Fruit fly (Drosophila melanogaster) whole organism, embryonic: Measurements from ENCODE around the gene Bgb.

Experiments
- Antp ChIP-seq: fragments of 200-800 bp; sonication (Bioruptor generic); optimal IDR thresholded peaks from 3 replicates; lab custom pipeline; 2016; ENCODE audit warnings: missing biosample characterization, missing genetic modification characterization
- Blimp-1 ChIP-seq: fragments of 200-800 bp; sonication (Bioruptor generic); optimal IDR thresholded peaks from 3 replicates; lab custom pipeline; 2018; ENCODE audit warnings: missing biosample characterization, missing genetic modification characterization, mild to moderate bottlenecking, moderate library complexity, missing genetic modification reagents
- Bteb2 ChIP-seq: fragments of 200-800 bp; sonication (Bioruptor generic); optimal IDR thresholded peaks from 2 replicates; lab custom pipeline; 2016; ENCODE audit warnings: missing biosample characterization, missing genetic modification characterization
- CG11093 ChIP-seq: fragments of 200-800 bp; sonication (Bioruptor generic); IDR thresholded peaks from 3 replicates; pipeline ENCODE4 v1.3.6; 2022; ENCODE audit warnings: missing biosample characterization, missing genetic modification characterization
- CG12744 ChIP-seq: fragments of 200-800 bp; sonication (Bioruptor generic); optimal IDR thresholded peaks from 2 replicates; lab custom pipeline; 2016; ENCODE audit warnings: missing biosample characterization, missing genetic modification characterization
- CG12942 ChIP-seq: fragments of 200-800 bp; sonication (Bioruptor generic); optimal IDR thresholded peaks from 3 replicates; lab custom pipeline; 2016; ENCODE audit warnings: missing biosample characterization, missing genetic modification characterization
- CG13894 ChIP-seq: fragments of 200-800 bp; sonication (Bioruptor generic); optimal IDR thresholded peaks from 3 replicates; lab custom pipeline; 2018; ENCODE audit warnings: missing biosample characterization, mild to moderate bottlenecking, missing genetic modification characterization, moderate library complexity
- CG14710 ChIP-seq: fragments of 200-800 bp; sonication (Bioruptor generic); optimal IDR thresholded peaks from 3 replicates; lab custom pipeline; 2019; ENCODE audit warnings: missing biosample characterization, mild to moderate bottlenecking, missing genetic modification characterization, moderate library complexity
- CG15479 ChIP-seq: fragments of 200-800 bp; sonication (Bioruptor generic); optimal IDR thresholded peaks from 3 replicates; lab custom pipeline; 2019; ENCODE audit warnings: missing biosample characterization, mild to moderate bottlenecking, missing genetic modification characterization, moderate library complexity
- CG16779 ChIP-seq: fragments of 200-800 bp; sonication (Bioruptor generic); IDR thresholded peaks from 2 replicates; pipeline ENCODE4 v1.3.6; 2022; ENCODE audit warnings: missing biosample characterization, missing genetic modification characterization
- CG1832 ChIP-seq: fragments of 200-800 bp; sonication (Bioruptor generic); optimal IDR thresholded peaks from 2 replicates; lab custom pipeline; 2017; ENCODE audit warnings: missing biosample characterization, mild to moderate bottlenecking, missing genetic modification characterization, inconsistent platforms
- CG18599 ChIP-seq: fragments of 200-800 bp; sonication (Bioruptor generic); optimal IDR thresholded peaks from 3 replicates; lab custom pipeline; 2017; ENCODE audit warnings: missing biosample characterization, missing genetic modification characterization, mild to moderate bottlenecking, moderate library complexity, missing genetic modification reagents
- CG2678 ChIP-seq: fragments of 200-800 bp; sonication (Bioruptor generic); optimal IDR thresholded peaks from 3 replicates; lab custom pipeline; 2019; ENCODE audit warnings: missing biosample characterization, mild to moderate bottlenecking, missing genetic modification characterization, moderate library complexity
- CG2712 ChIP-seq: fragments of 200-800 bp; optimal IDR thresholded peaks from 3 replicates; lab custom pipeline; 2019; ENCODE audit warnings: missing biosample characterization, mild to moderate bottlenecking, missing genetic modification characterization, moderate library complexity
- CG30403 ChIP-seq: fragments of 200-800 bp; sonication (Bioruptor generic); optimal IDR thresholded peaks from 3 replicates; lab custom pipeline; 2016; ENCODE audit warnings: missing biosample characterization, missing genetic modification characterization
- CG31224 ChIP-seq: fragments of 200-800 bp; sonication (Bioruptor generic); IDR thresholded peaks from 2 replicates; pipeline ENCODE4 v1.3.6; 2022; ENCODE audit warnings: missing biosample characterization, missing genetic modification characterization
- CG31388 ChIP-seq: fragments of 200-800 bp; sonication (Bioruptor generic); optimal IDR thresholded peaks from 2 replicates; lab custom pipeline; 2016; ENCODE audit warnings: missing biosample characterization, missing genetic modification characterization
- CG3163 ChIP-seq: fragments of 200-800 bp; sonication (Bioruptor generic); optimal IDR thresholded peaks from 3 replicates; lab custom pipeline; 2016; ENCODE audit warnings: missing biosample characterization, missing genetic modification characterization
- CG33557 ChIP-seq: fragments of 200-800 bp; sonication (Bioruptor generic); optimal IDR thresholded peaks from 2 replicates; lab custom pipeline; 2019; ENCODE audit warnings: missing biosample characterization, mild to moderate bottlenecking, missing genetic modification characterization, moderate library complexity
- CG34422 ChIP-seq: fragments of 200-800 bp; sonication (Bioruptor generic); IDR thresholded peaks from 3 replicates; pipeline ENCODE4 v1.3.6; 2022; ENCODE audit warnings: missing biosample characterization, missing genetic modification characterization
- CG8944 ChIP-seq: fragments of 200-800 bp; sonication (Bioruptor generic); optimal IDR thresholded peaks from 3 replicates; lab custom pipeline; 2016; ENCODE audit warnings: missing biosample characterization, missing genetic modification characterization
- CoRest ChIP-seq: fragments of 200-800 bp; sonication (Bioruptor generic); optimal IDR thresholded peaks from 3 replicates; lab custom pipeline; 2018; ENCODE audit warnings: missing biosample characterization, mild to moderate bottlenecking, missing genetic modification characterization, moderate library complexity
- H15 ChIP-seq: fragments of 200-800 bp; sonication (Bioruptor generic); IDR thresholded peaks from 3 replicates; pipeline ENCODE4 v1.3.6; 2022; ENCODE audit warnings: missing biosample characterization, missing genetic modification characterization
- Lim3 ChIP-seq: fragments of 200-800 bp; sonication (Bioruptor generic); IDR thresholded peaks from 2 replicates; pipeline ENCODE4 v1.3.6; 2022; ENCODE audit warnings: missing biosample characterization, missing genetic modification characterization
- Sox102F ChIP-seq: fragments of 200-800 bp; sonication (Bioruptor generic); optimal IDR thresholded peaks from 2 replicates; lab custom pipeline; 2018; ENCODE audit warnings: missing biosample characterization, mild to moderate bottlenecking, missing genetic modification characterization, moderate library complexity
- Sry-δ ChIP-seq: fragments of 200-800 bp; sonication (Bioruptor generic); optimal IDR thresholded peaks from 2 replicates; lab custom pipeline; 2016; ENCODE audit warnings: missing biosample characterization, missing genetic modification characterization
- ac ChIP-seq: fragments of 200-800 bp; sonication (Bioruptor generic); optimal IDR thresholded peaks from 3 replicates; lab custom pipeline; 2017; ENCODE audit warnings: missing biosample characterization, mild to moderate bottlenecking, missing genetic modification characterization
- chinmo ChIP-seq: fragments of 200-800 bp; sonication (Bioruptor generic); IDR thresholded peaks from 4 replicates; pipeline ENCODE4 v1.3.6; 2022; ENCODE audit warnings: missing biosample characterization, missing genetic modification characterization; ENCODE audit not compliant: partially characterized antibody
- corto ChIP-seq: fragments of 200-800 bp; sonication (Bioruptor generic); optimal IDR thresholded peaks from 2 replicates; lab custom pipeline; 2016; ENCODE audit warnings: missing biosample characterization, mild to moderate bottlenecking, missing genetic modification characterization, moderate library complexity
- da ChIP-seq: fragments of 200-800 bp; sonication (Bioruptor generic); optimal IDR thresholded peaks from 2 replicates; lab custom pipeline; 2016; ENCODE audit warnings: missing biosample characterization, missing genetic modification characterization
- dmrt11E ChIP-seq: fragments of 200-800 bp; sonication (Bioruptor generic); optimal IDR thresholded peaks from 3 replicates; lab custom pipeline; 2018; ENCODE audit warnings: missing biosample characterization, mild to moderate bottlenecking, missing genetic modification characterization, moderate library complexity
- fd102C ChIP-seq: fragments of 200-800 bp; sonication (Bioruptor generic); optimal IDR thresholded peaks from 2 replicates; lab custom pipeline; 2018; ENCODE audit warnings: missing biosample characterization, mild to moderate bottlenecking, missing genetic modification characterization, moderate library complexity
- gcm ChIP-seq: fragments of 200-800 bp; sonication (Bioruptor generic); optimal IDR thresholded peaks from 2 replicates; lab custom pipeline; 2019; ENCODE audit warnings: missing biosample characterization, mild to moderate bottlenecking, missing genetic modification characterization, moderate library complexity
- gcm2 ChIP-seq: fragments of 200-800 bp; sonication (Bioruptor generic); optimal IDR thresholded peaks from 2 replicates; lab custom pipeline; 2016; ENCODE audit warnings: missing biosample characterization, missing genetic modification characterization
- grau ChIP-seq: fragments of 200-800 bp; optimal IDR thresholded peaks from 3 replicates; lab custom pipeline; 2019; ENCODE audit warnings: missing biosample characterization, mild to moderate bottlenecking, missing genetic modification characterization, moderate library complexity
- gsb ChIP-seq: fragments of 200-800 bp; sonication (Bioruptor generic); IDR thresholded peaks from 2 replicates; pipeline ENCODE4 v1.3.6; 2022; ENCODE audit warnings: missing biosample characterization, missing genetic modification characterization
- gt ChIP-seq: fragments of 200-800 bp; sonication (Bioruptor generic); IDR thresholded peaks from 2 replicates; pipeline ENCODE4 v1.3.6; 2022; ENCODE audit warnings: missing biosample characterization, missing genetic modification characterization
- insv ChIP-seq, 2 experiments: fragments of 200-800 bp; sonication (Bioruptor generic); optimal IDR thresholded peaks; 3 replicates each; lab custom pipeline; 2016 to 2018; ENCODE audit warnings: missing biosample characterization in 2 of 2, missing genetic modification characterization in 2 of 2
- kah ChIP-seq: fragments of 200-800 bp; sonication (Bioruptor generic); optimal IDR thresholded peaks from 2 replicates; lab custom pipeline; 2018; ENCODE audit warnings: missing biosample characterization, mild to moderate bottlenecking, missing genetic modification characterization
- knrl ChIP-seq: fragments of 200-800 bp; sonication (Bioruptor generic); IDR thresholded peaks from 3 replicates; pipeline ENCODE4 v1.3.6; 2022; ENCODE audit warnings: missing biosample characterization, missing genetic modification characterization; ENCODE audit not compliant: partially characterized antibody
- lola ChIP-seq, 3 experiments: fragments of >200 bp in 2 of 3; fragments of 200-800 bp in 1 of 3; sonication (Bioruptor generic) in 1 of 3; optimal IDR thresholded peaks; 2 replicates each; lab custom pipeline; 2017 to 2019; ENCODE audit warnings: missing biosample characterization in 3 of 3, missing genetic modification characterization in 3 of 3, mild to moderate bottlenecking in 1 of 3, moderate library complexity in 1 of 3
- luna ChIP-seq: fragments of 200-800 bp; sonication (Bioruptor generic); optimal IDR thresholded peaks from 2 replicates; lab custom pipeline; 2016; ENCODE audit warnings: missing biosample characterization, missing genetic modification characterization
- peb ChIP-seq: fragments of 200-800 bp; sonication (Bioruptor generic); IDR thresholded peaks from 2 replicates; pipeline ENCODE4 v1.3.6; 2022; ENCODE audit warnings: missing biosample characterization, missing genetic modification characterization
- pho ChIP-seq: fragments of 200-800 bp; sonication (Bioruptor generic); optimal IDR thresholded peaks from 2 replicates; lab custom pipeline; 2016; ENCODE audit warnings: missing biosample characterization, missing genetic modification characterization
- slbo ChIP-seq: fragments of 200-800 bp; sonication (Bioruptor generic); IDR thresholded peaks from 2 replicates; pipeline ENCODE4 v1.3.6; 2022; ENCODE audit warnings: missing biosample characterization, missing genetic modification characterization
- slou ChIP-seq: fragments of 200-800 bp; sonication (Bioruptor generic); optimal IDR thresholded peaks from 3 replicates; lab custom pipeline; 2016; ENCODE audit warnings: missing biosample characterization, missing genetic modification characterization
- slp2 ChIP-seq: fragments of 200-800 bp; sonication (Bioruptor generic); optimal IDR thresholded peaks from 2 replicates; lab custom pipeline; 2016; ENCODE audit warnings: missing biosample characterization, missing genetic modification characterization
- wek ChIP-seq: fragments of 200-800 bp; sonication (Bioruptor generic); optimal IDR thresholded peaks from 3 replicates; lab custom pipeline; 2018; ENCODE audit warnings: missing biosample characterization, mild to moderate bottlenecking, missing genetic modification characterization, moderate library complexity
- zf30C ChIP-seq: fragments of 200-800 bp; sonication (Bioruptor generic); optimal IDR thresholded peaks from 3 replicates; lab custom pipeline; 2018; ENCODE audit warnings: missing biosample characterization, mild to moderate bottlenecking, missing genetic modification characterization

Bgb gene

DNA sequence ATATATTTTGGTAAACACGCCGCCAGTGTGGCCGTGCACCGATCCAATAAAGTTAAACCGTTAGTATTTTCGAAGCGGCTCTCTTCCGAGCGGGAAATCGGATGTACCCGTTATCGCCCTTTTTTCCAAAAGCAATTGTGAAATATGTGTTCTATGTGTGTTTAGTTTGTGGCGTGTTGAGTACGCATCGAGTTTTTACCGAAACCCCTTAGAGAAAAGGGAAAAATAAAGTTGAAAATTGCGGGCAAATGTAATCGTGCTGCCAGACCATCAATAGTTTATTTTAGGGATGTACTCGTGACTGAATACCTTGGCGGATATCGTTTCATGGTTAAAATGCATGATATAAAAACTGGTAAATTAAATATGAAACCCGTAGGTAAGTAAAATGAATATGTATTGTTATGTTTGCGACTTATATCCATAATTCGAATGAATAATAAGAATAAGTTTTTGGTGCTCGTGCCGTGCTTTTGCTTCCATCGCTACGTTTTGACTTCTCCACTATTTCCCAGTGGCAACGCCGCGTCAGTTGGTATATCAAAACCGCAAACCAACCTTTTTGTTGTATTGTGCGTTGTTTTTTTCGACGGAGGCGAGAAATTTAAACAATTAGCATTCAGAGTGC is at the start of gene Bgb, which contains the start of gene Mettl2 (continued):
- peak; percentile 49 for TF ChIP-seq CG3163
- no peak for TF ChIP-seq kah (GFP tag; lab: Kevin White, UChicago)
- peak; percentile 89 for TF ChIP-seq CG14710
- TF ChIP-seq gcm2 (GFP tag; lab: Kevin White, UChicago) = no peak
- TF ChIP-seq gcm (GFP tag; lab: Kevin White, UChicago) = peak; percentile 31
- TF ChIP-seq CG2678 (tag; lab: Kevin White, UChicago) = peak; percentile 85
- TF ChIP-seq CG1832 = no peak
- TF ChIP-seq wek (GFP tag; lab: Kevin White, UChicago) = no peak
- peak; percentile 49; the same call in 1 of the 3 replicates for TF ChIP-seq CG11093 (GFP tag; lab: Robert Waterston, UW)
- TF ChIP-seq da = peak; percentile 61
- peak; percentile 72 for TF ChIP-seq CG31224 (GFP tag; lab: Robert Waterston, UW)
- TF ChIP-seq CG12744 (GFP tag; lab: Kevin White, UChicago) = no peak
- TF ChIP-seq Antp (GFP tag; lab: Kevin White, UChicago) = peak; percentile 87
- TF ChIP-seq corto (GFP tag; lab: Kevin White, UChicago) = no peak
- TF ChIP-seq gsb (GFP tag; lab: Robert Waterston, UW) = no peak
- peak; percentile 21 for TF ChIP-seq luna (GFP tag; lab: Kevin White, UChicago)
- TF ChIP-seq slou (GFP tag; lab: Kevin White, UChicago) = peak; percentile 63
- TF ChIP-seq pho (GFP tag; lab: Kevin White, UChicago) = peak; percentile 84
- peak; percentile 56 for TF ChIP-seq Bteb2 (GFP tag; lab: Kevin White, UChicago)
- TF ChIP-seq Sox102F (GFP tag; lab: Kevin White, UChicago) = peak; percentile 60
- TF ChIP-seq dmrt11E (tag; lab: Kevin White, UChicago) = peak; percentile 67
- peak; percentile 96 for TF ChIP-seq Sry-δ (GFP tag; lab: Kevin White, UChicago)
- peak in 1 of 3 experiments; percentile 72 for TF ChIP-seq lola (GFP tag; optimal IDR thresholded peaks at IDR 0.05; lab: Kevin White, UChicago)
- no peak for TF ChIP-seq insv (GFP tag; optimal IDR thresholded peaks at IDR 0.05; lab: Kevin White, UChicago)
- TF ChIP-seq chinmo (GFP tag; lab: Robert Waterston, UW) = no peak
- peak; percentile 81 for TF ChIP-seq CG34422 (GFP tag; lab: Robert Waterston, UW)
- peak; percentile 66 for TF ChIP-seq slp2 (GFP tag; lab: Kevin White, UChicago)
- TF ChIP-seq CoRest (tag; lab: Kevin White, UChicago) = peak; percentile 83
- no peak; the same call in 1 of the 2 replicates for TF ChIP-seq gt (GFP tag; lab: Robert Waterston, UW)
- TF ChIP-seq ac = no peak
- peak; percentile 61 for TF ChIP-seq CG12942
- peak; percentile 68; the same call in 1 of the 2 replicates for TF ChIP-seq CG16779
- TF ChIP-seq CG8944 (GFP tag; lab: Kevin White, UChicago) = peak; percentile 73
- TF ChIP-seq CG33557 (GFP tag; lab: Kevin White, UChicago) = peak; percentile 61
- TF ChIP-seq zf30C (GFP tag; lab: Kevin White, UChicago) = no peak
- TF ChIP-seq CG31388 (GFP tag; lab: Kevin White, UChicago) = peak; percentile 43
- peak; percentile 80 for TF ChIP-seq CG18599 (GFP tag; lab: Kevin White, UChicago)
- peak; percentile 87 for TF ChIP-seq knrl (GFP tag; lab: Robert Waterston, UW)
- no peak for TF ChIP-seq CG15479
- TF ChIP-seq Lim3 = no peak
- TF ChIP-seq slbo = peak; percentile 89
- TF ChIP-seq CG30403 = peak; percentile 92
- no peak for TF ChIP-seq fd102C (GFP tag; lab: Kevin White, UChicago)
- peak; percentile 38; the same call in 1 of the 2 replicates for TF ChIP-seq peb (GFP tag; lab: Robert Waterston, UW)
- peak; percentile 85 for TF ChIP-seq H15 (GFP tag; lab: Robert Waterston, UW)
- TF ChIP-seq CG13894 (tag; lab: Kevin White, UChicago) = peak; percentile 45
- no peak for TF ChIP-seq Blimp-1
- peak; percentile 77 for TF ChIP-seq grau
- TF ChIP-seq CG2712 (tag; lab: Kevin White, UChicago) = peak; percentile 77
